Fruit fly (Drosophila melanogaster): ENCODE data around the gene Hsp60D.

The Hsp60D gene

dm6 chr2L:13414525-13415481, 34.5 kb downstream of the Hsp60D start, which contains the start of the genes CG16956, CG42784 and CG43850 (continued):
- TF ChIP-seq sug (tag; optimal IDR thresholded peaks at IDR 0.05) (peak; percentile 54), CG8388 (GFP tag; optimal IDR thresholded peaks at IDR 0.05) (peak; percentile 13), gt (GFP tag; IDR thresholded peaks at IDR 0.05) (no peak), CG5953 (GFP tag; IDR thresholded peaks at IDR 0.05) (no peak), eve (GFP tag; optimal IDR thresholded peaks at IDR 0.05) (no peak), Gsc (GFP tag; IDR thresholded peaks at IDR 0.05) (no peak), CG4328 (GFP tag; optimal IDR thresholded peaks at IDR 0.05) (peak; percentile 63), yki (optimal IDR thresholded peaks at IDR 0.05) (no peak), D (optimal IDR thresholded peaks at IDR 0.05) (no peak), D (GFP tag; optimal IDR thresholded peaks at IDR 0.05) (no peak), D19A (tag; optimal IDR thresholded peaks at IDR 0.05) (no peak), pho (GFP tag; optimal IDR thresholded peaks at IDR 0.05) (no peak), Doc3 (GFP tag; IDR thresholded peaks at IDR 0.05; ENCODE audit: partially characterized antibody) (no peak), Hey (tag; optimal IDR thresholded peaks at IDR 0.05) (peak; percentile 54), pzg (GFP tag; optimal IDR thresholded peaks at IDR 0.05) (peak; percentile 19), Nf-YA (GFP tag; IDR thresholded peaks at IDR 0.05) (0 out of 2 replicates have a peak, but pooled peaks have one; percentile 10), trh (GFP tag; optimal IDR thresholded peaks at IDR 0.05) (no peak), jing (GFP tag; optimal IDR thresholded peaks at IDR 0.05) (no peak), gcm (GFP tag; optimal IDR thresholded peaks at IDR 0.05) (no peak), CG6683 (GFP tag; optimal IDR thresholded peaks at IDR 0.05) (peak; percentile 63), run (tag; optimal IDR thresholded peaks at IDR 0.05) (peak; percentile 41), Scr (GFP tag; IDR thresholded peaks at IDR 0.05; ENCODE audit: partially characterized antibody) (no peak), bbx (GFP tag; IDR thresholded peaks at IDR 0.05; ENCODE audit: partially characterized antibody) (no peak), dan (GFP tag; IDR thresholded peaks at IDR 0.05) (no peak), NfI (GFP tag; optimal IDR thresholded peaks at IDR 0.05) (peak; percentile 80), Ravus (GFP tag; IDR thresholded peaks at IDR 0.05) (no peak), crp (GFP tag; optimal IDR thresholded peaks at IDR 0.05) (peak in 1 of 2 experiments; percentile 42), dati (GFP tag; IDR thresholded peaks at IDR 0.05) (no peak), ash1 (GFP tag; optimal IDR thresholded peaks at IDR 0.05) (peak; percentile 24), ara (GFP tag; IDR thresholded peaks at IDR 0.05) (no peak), cato (GFP tag; optimal IDR thresholded peaks at IDR 0.05; ENCODE audit: borderline replicate concordance) (no peak), cas (GFP tag; IDR thresholded peaks at IDR 0.05) (no peak), en (GFP tag; optimal IDR thresholded peaks at IDR 0.05) (no peak), CG32767 (GFP tag; IDR thresholded peaks at IDR 0.05) (no peak), CG17912 (GFP tag; optimal IDR thresholded peaks at IDR 0.05) (peak; percentile 71), Hr78 (GFP tag; optimal IDR thresholded peaks at IDR 0.05) (no peak), CG18011 (GFP tag; optimal IDR thresholded peaks at IDR 0.05) (peak; percentile 13), CG1792 (GFP tag; optimal IDR thresholded peaks at IDR 0.05) (no peak), pfk (GFP tag; optimal IDR thresholded peaks at IDR 0.05) (peak; percentile 58), eyg (GFP tag; optimal IDR thresholded peaks at IDR 0.05) (no peak), ap (GFP tag; IDR thresholded peaks at IDR 0.05) (no peak), CG43689 (GFP tag; IDR thresholded peaks at IDR 0.05) (peak; percentile 46; the same call in 1 of the 2 replicates), rib (GFP tag; IDR thresholded peaks at IDR 0.05) (no peak), Myb (GFP tag; optimal IDR thresholded peaks at IDR 0.05) (no peak), Gug (GFP tag; IDR thresholded peaks at IDR 0.05) (no peak), CG13424 (tag; optimal IDR thresholded peaks at IDR 0.05) (no peak), CG16813 (GFP tag; IDR thresholded peaks at IDR 0.05; ENCODE audit: partially characterized antibody) (no peak), CG11093 (GFP tag; IDR thresholded peaks at IDR 0.05) (no peak), ewg (GFP tag; optimal IDR thresholded peaks at IDR 0.05) (peak; percentile 89)
